Worm (Caenorhabditis elegans) whole organism, mixed stage, embryonic: Measurements from ENCODE around the gene F56A8.5.

ENCODE experiments used
- pha-4 ChIP-seq: fragments of 150-350 bp; optimal IDR thresholded peaks from 2 replicates; lab custom pipeline; 2018; ENCODE audit warnings: missing biosample characterization, missing genetic modification reagents, missing genetic modification characterization
- unc-62 ChIP-seq: fragments of 150-350 bp; optimal IDR thresholded peaks from 2 replicates; lab custom pipeline; 2014; ENCODE audit warnings: missing biosample characterization, missing genetic modification reagents, missing genetic modification characterization

ce11 chrIII:13270896-13271295, 5.2 kb downstream of the F56A8.5 start:
- TF ChIP-seq unc-62 (GFP tag; lab: Kevin White, UChicago), result no peak
- no peak for TF ChIP-seq pha-4 (tag; lab: Kevin White, UChicago)
